ENCODE assay signal across 3 fruit fly cellular contexts in the genomic region with DNA sequence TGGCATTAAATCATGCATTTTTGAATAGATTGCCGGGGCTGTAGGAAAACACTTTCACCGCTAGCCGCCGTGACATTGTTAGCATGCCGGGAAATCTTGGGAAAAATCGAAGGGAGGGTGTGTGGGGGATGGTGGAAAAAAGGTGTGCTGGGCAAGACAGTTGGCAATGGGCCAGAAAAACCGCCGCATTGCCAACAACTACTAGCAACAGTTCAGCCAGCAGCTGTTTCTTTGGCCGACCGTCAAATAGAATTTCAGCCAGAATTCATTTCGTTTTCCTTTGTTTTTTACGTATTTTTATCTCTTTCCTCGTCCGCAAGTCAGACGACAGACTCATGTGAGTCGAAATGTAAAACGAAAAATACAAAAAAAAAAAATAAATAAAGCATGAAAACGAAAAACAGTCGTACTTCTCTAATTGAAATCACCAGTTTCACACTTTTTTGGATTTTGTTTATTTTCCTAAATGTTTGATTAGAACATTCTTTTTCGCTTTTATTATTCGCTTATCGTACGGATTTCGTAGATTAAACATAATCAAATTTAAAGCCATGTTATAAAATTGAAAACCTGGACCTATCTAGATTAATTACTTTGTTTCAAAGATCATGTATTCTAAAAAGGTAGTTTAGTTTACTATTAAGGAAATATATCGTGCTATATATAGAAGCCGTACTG.
TF ChIP-seq lines count a peak whose summit lies in the region.

No protein-coding gene starts in this region.

TF ChIP-seq in whole organism, embryonic, 481 proteins besides CTCF, POLR2A, EP300 and RAD21 (continued from another document and continues in another):
- peak; percentile 75 for TF ChIP-seq pho (GFP tag; optimal IDR thresholded peaks at IDR 0.05; lab: Kevin White, UChicago)
- TF ChIP-seq Lhr (GFP tag; optimal IDR thresholded peaks at IDR 0.05; lab: Kevin White, UChicago): no peak
- TF ChIP-seq dpn (GFP tag; optimal IDR thresholded peaks at IDR 0.05; lab: Kevin White, UChicago): peak in 1 of 2 experiments; percentile 36
- peak; percentile 39 for TF ChIP-seq D19B (GFP tag; optimal IDR thresholded peaks at IDR 0.05; lab: Kevin White, UChicago)
- peak; percentile 38 for TF ChIP-seq CG10147 (GFP tag; optimal IDR thresholded peaks at IDR 0.05; lab: Kevin White, UChicago)
- no peak for TF ChIP-seq Ets65A (GFP tag; lab: Kevin White, UChicago)
- TF ChIP-seq bab2 (GFP tag; optimal IDR thresholded peaks at IDR 0.05; lab: Kevin White, UChicago): no peak
- peak; percentile 18 for TF ChIP-seq BtbVII (GFP tag; optimal IDR thresholded peaks at IDR 0.05; lab: Kevin White, UChicago)
- TF ChIP-seq Hr3 (GFP tag; optimal IDR thresholded peaks at IDR 0.05; lab: Kevin White, UChicago): peak; percentile 29
- peak; percentile 39 for TF ChIP-seq Bteb2 (GFP tag; optimal IDR thresholded peaks at IDR 0.05; lab: Kevin White, UChicago)
- TF ChIP-seq CG31441 (GFP tag; IDR thresholded peaks at IDR 0.05; lab: Robert Waterston, UW): 0 out of 2 replicates have a peak, but pooled peaks have one; percentile 9
- TF ChIP-seq ind (GFP tag; optimal IDR thresholded peaks at IDR 0.05; lab: Kevin White, UChicago): peak; percentile 18
- no peak for TF ChIP-seq CG11085 (GFP tag; IDR thresholded peaks at IDR 0.05; lab: Robert Waterston, UW)
- TF ChIP-seq CG9727 (GFP tag; optimal IDR thresholded peaks at IDR 0.05; lab: Kevin White, UChicago): peak; percentile 11
- peak; percentile 29 for TF ChIP-seq CG18619 (GFP tag; optimal IDR thresholded peaks at IDR 0.05; lab: Kevin White, UChicago)
- TF ChIP-seq fd3F (GFP tag; optimal IDR thresholded peaks at IDR 0.05; lab: Kevin White, UChicago): peak; percentile 45
- TF ChIP-seq CG12391 (tag; optimal IDR thresholded peaks at IDR 0.05; lab: Kevin White, UChicago): no peak
- peak; percentile 43 for TF ChIP-seq Oli (tag; optimal IDR thresholded peaks at IDR 0.05; lab: Kevin White, UChicago)
- no peak for TF ChIP-seq Bgb (GFP tag; IDR thresholded peaks at IDR 0.05; lab: Robert Waterston, UW; ENCODE audit: partially characterized antibody)
- TF ChIP-seq Myb (GFP tag; optimal IDR thresholded peaks at IDR 0.05; lab: Kevin White, UChicago): peak; percentile 24
- peak; percentile 73 for TF ChIP-seq CG18599 (GFP tag; optimal IDR thresholded peaks at IDR 0.05; lab: Kevin White, UChicago)
- TF ChIP-seq CG15696 (tag; optimal IDR thresholded peaks at IDR 0.05; lab: Kevin White, UChicago): no peak
- TF ChIP-seq PHDP (tag; optimal IDR thresholded peaks at IDR 0.05; lab: Kevin White, UChicago): peak; percentile 65
- peak; percentile 12 for TF ChIP-seq CG15514 (GFP tag; optimal IDR thresholded peaks at IDR 0.05; lab: Kevin White, UChicago)
- peak; percentile 61 for TF ChIP-seq nau (GFP tag; optimal IDR thresholded peaks at IDR 0.05; lab: Kevin White, UChicago)
- TF ChIP-seq CoRest (tag; optimal IDR thresholded peaks at IDR 0.05; lab: Kevin White, UChicago): peak; percentile 58
- peak; percentile 30 for TF ChIP-seq nmo (GFP tag; optimal IDR thresholded peaks at IDR 0.05; lab: Kevin White, UChicago)
- TF ChIP-seq CG1233 (GFP tag; optimal IDR thresholded peaks at IDR 0.05; lab: Kevin White, UChicago): peak; percentile 28
- no peak for TF ChIP-seq chn (GFP tag; optimal IDR thresholded peaks at IDR 0.05; lab: Kevin White, UChicago)
- TF ChIP-seq ap (GFP tag; IDR thresholded peaks at IDR 0.05; lab: Robert Waterston, UW): 0 out of 2 replicates have a peak, but pooled peaks have one; percentile 6
- peak; percentile 18 for TF ChIP-seq tap (tag; optimal IDR thresholded peaks at IDR 0.05; lab: Kevin White, UChicago)
- TF ChIP-seq Dek (tag; optimal IDR thresholded peaks at IDR 0.05; lab: Kevin White, UChicago): peak; percentile 45
- TF ChIP-seq gem (tag; optimal IDR thresholded peaks at IDR 0.05; lab: Kevin White, UChicago): peak; percentile 69
- TF ChIP-seq CG3995 (GFP tag; optimal IDR thresholded peaks at IDR 0.05; lab: Kevin White, UChicago): peak; percentile 6
- no peak for TF ChIP-seq h (optimal IDR thresholded peaks at IDR 0.05; lab: Kevin White, UChicago)
- TF ChIP-seq CG32532 (GFP tag; IDR thresholded peaks at IDR 0.05; lab: Robert Waterston, UW): peak; percentile 50; the same call in 1 of the 2 replicates
- TF ChIP-seq pum (GFP tag; optimal IDR thresholded peaks at IDR 0.05; lab: Kevin White, UChicago): no peak
- peak; percentile 18 for TF ChIP-seq org-1 (GFP tag; optimal IDR thresholded peaks at IDR 0.05; lab: Kevin White, UChicago)
- TF ChIP-seq Hsf (GFP tag; optimal IDR thresholded peaks at IDR 0.05; lab: Kevin White, UChicago): peak; percentile 5
- peak; percentile 29 for TF ChIP-seq Dip3 (GFP tag; optimal IDR thresholded peaks at IDR 0.05; lab: Kevin White, UChicago)
- peak; percentile 46 for TF ChIP-seq CG10209 (GFP tag; optimal IDR thresholded peaks at IDR 0.05; lab: Kevin White, UChicago)

TF ChIP-seq in whole organism, prepupa, 60 proteins besides CTCF, POLR2A, EP300 and RAD21 (continued from another document):
- peak; percentile 58 for TF ChIP-seq CG6276 (GFP tag; optimal IDR thresholded peaks at IDR 0.05; lab: Kevin White, UChicago)
- peak; percentile 17 for TF ChIP-seq Hr39 (GFP tag; optimal IDR thresholded peaks at IDR 0.05; lab: Kevin White, UChicago)
- TF ChIP-seq CG8119 (GFP tag; IDR thresholded peaks at IDR 0.05; lab: Robert Waterston, UW): peak; percentile 54; the same call in 2 of the 3 replicates
- TF ChIP-seq CG1621 (tag; optimal IDR thresholded peaks at IDR 0.05; lab: Kevin White, UChicago): no peak
- no peak for TF ChIP-seq spab (GFP tag; optimal IDR thresholded peaks at IDR 0.05; lab: Kevin White, UChicago)
- TF ChIP-seq CG8632 (GFP tag; optimal IDR thresholded peaks at IDR 0.05; lab: Kevin White, UChicago): no peak
- peak; percentile 43 for TF ChIP-seq net (GFP tag; optimal IDR thresholded peaks at IDR 0.05; lab: Kevin White, UChicago)
- no peak for TF ChIP-seq CG10669 (GFP tag; optimal IDR thresholded peaks at IDR 0.05; lab: Kevin White, UChicago)
- TF ChIP-seq CG6808 (GFP tag; optimal IDR thresholded peaks at IDR 0.05; lab: Kevin White, UChicago): no peak
- no peak for TF ChIP-seq achi (GFP tag; optimal IDR thresholded peaks at IDR 0.05; lab: Kevin White, UChicago)
- peak; percentile 12 for TF ChIP-seq acj6 (GFP tag; optimal IDR thresholded peaks at IDR 0.05; lab: Kevin White, UChicago)
- no peak for TF ChIP-seq CG6792 (GFP tag; optimal IDR thresholded peaks at IDR 0.05; lab: Kevin White, UChicago)
- peak; percentile 38 for TF ChIP-seq topi (GFP tag; optimal IDR thresholded peaks at IDR 0.05; lab: Kevin White, UChicago)
- TF ChIP-seq CG16779 (tag; optimal IDR thresholded peaks at IDR 0.05; lab: Kevin White, UChicago): no peak
- TF ChIP-seq Sox102F (GFP tag; optimal IDR thresholded peaks at IDR 0.05; lab: Kevin White, UChicago): no peak
- TF ChIP-seq OdsH (GFP tag; optimal IDR thresholded peaks at IDR 0.05; lab: Kevin White, UChicago): peak; percentile 5
- no peak for TF ChIP-seq Ets96B (tag; optimal IDR thresholded peaks at IDR 0.05; lab: Kevin White, UChicago)
- TF ChIP-seq Eip93F (GFP tag; optimal IDR thresholded peaks at IDR 0.05; lab: Kevin White, UChicago): no peak
- TF ChIP-seq CG4318 (GFP tag; optimal IDR thresholded peaks at IDR 0.05; lab: Kevin White, UChicago): no peak
- TF ChIP-seq dac (GFP tag; optimal IDR thresholded peaks at IDR 0.05; lab: Kevin White, UChicago): no peak
- TF ChIP-seq CG15336 (GFP tag; IDR thresholded peaks at IDR 0.05; lab: Robert Waterston, UW): peak; percentile 43
- no peak for TF ChIP-seq CG8319 (GFP tag; optimal IDR thresholded peaks at IDR 0.05; lab: Kevin White, UChicago)
- TF ChIP-seq Sox15 (GFP tag; optimal IDR thresholded peaks at IDR 0.05; lab: Kevin White, UChicago): no peak
- TF ChIP-seq Gug (GFP tag; IDR thresholded peaks at IDR 0.05; lab: Robert Waterston, UW): no peak
- no peak for TF ChIP-seq CG7368 (GFP tag; optimal IDR thresholded peaks at IDR 0.05; lab: Kevin White, UChicago)
- no peak for TF ChIP-seq Hr38 (GFP tag; optimal IDR thresholded peaks at IDR 0.05; lab: Kevin White, UChicago)
- TF ChIP-seq CG11902 (GFP tag; optimal IDR thresholded peaks at IDR 0.05; lab: Kevin White, UChicago): no peak
- TF ChIP-seq Blimp-1 (GFP tag; optimal IDR thresholded peaks at IDR 0.05; lab: Kevin White, UChicago): no peak
- peak; percentile 22 for TF ChIP-seq CG31627 (GFP tag; optimal IDR thresholded peaks at IDR 0.05; lab: Kevin White, UChicago)
- TF ChIP-seq Smox (GFP tag; optimal IDR thresholded peaks at IDR 0.05; lab: Kevin White, UChicago): no peak
- TF ChIP-seq svp (GFP tag; lab: Kevin White, UChicago): no peak
- TF ChIP-seq Lpt (GFP tag; optimal IDR thresholded peaks at IDR 0.05; lab: Kevin White, UChicago): no peak
- TF ChIP-seq lz (GFP tag; optimal IDR thresholded peaks at IDR 0.05; lab: Kevin White, UChicago): peak; percentile 12
- TF ChIP-seq salr (GFP tag; optimal IDR thresholded peaks at IDR 0.05; lab: Kevin White, UChicago): no peak
- TF ChIP-seq pdm3 (GFP tag; optimal IDR thresholded peaks at IDR 0.05; lab: Kevin White, UChicago): no peak
- peak; percentile 52 for TF ChIP-seq Eip78C (GFP tag; lab: Kevin White, UChicago)
- TF ChIP-seq CG11762 (GFP tag; optimal IDR thresholded peaks at IDR 0.05; lab: Kevin White, UChicago; ENCODE audit: insufficient read depth): no peak
- TF ChIP-seq Sox14 (GFP tag; optimal IDR thresholded peaks at IDR 0.05; lab: Kevin White, UChicago): peak; percentile 0
- TF ChIP-seq CG10631 (GFP tag; optimal IDR thresholded peaks at IDR 0.05; lab: Kevin White, UChicago): no peak
- peak; percentile 64 for TF ChIP-seq Hr4 (GFP tag; optimal IDR thresholded peaks at IDR 0.05; lab: Kevin White, UChicago)
- no peak for TF ChIP-seq fkh (GFP tag; optimal IDR thresholded peaks at IDR 0.05; lab: Kevin White, UChicago)
- peak; percentile 47 for TF ChIP-seq Met (GFP tag; optimal IDR thresholded peaks at IDR 0.05; lab: Kevin White, UChicago)

TF ChIP-seq in whole organism, wandering third instar larva, 38 proteins besides CTCF, POLR2A, EP300 and RAD21 (continued from another document):
- TF ChIP-seq Myc (optimal IDR thresholded peaks at IDR 0.05; lab: Kevin White, UChicago) (no peak), Jra (GFP tag; optimal IDR thresholded peaks at IDR 0.05; lab: Kevin White, UChicago) (no peak), Hnf4 (GFP tag; optimal IDR thresholded peaks at IDR 0.05; lab: Kevin White, UChicago) (peak; percentile 38), HLH106 (tag; optimal IDR thresholded peaks at IDR 0.05; lab: Kevin White, UChicago) (peak; percentile 41), foxo (GFP tag; optimal IDR thresholded peaks at IDR 0.05; lab: Kevin White, UChicago) (peak in 1 of 2 experiments; percentile 63), Abd-B (GFP tag; optimal IDR thresholded peaks at IDR 0.05; lab: Kevin White, UChicago) (no peak), br (GFP tag; optimal IDR thresholded peaks at IDR 0.05; lab: Kevin White, UChicago) (no peak), Dfd (GFP tag; optimal IDR thresholded peaks at IDR 0.05; lab: Kevin White, UChicago) (peak; percentile 22), CG32264 (GFP tag; optimal IDR thresholded peaks at IDR 0.05; lab: Kevin White, UChicago) (no peak)
